Worm (Caenorhabditis elegans) whole organism, L2 larva: ENCODE data around the gene dsl-6.

ENCODE experiments used
- ama-1 ChIP-seq: fragments of 150-350 bp; optimal IDR thresholded peaks from 2 replicates; lab custom pipeline; 2018; ENCODE audit warnings: inconsistent platforms
- ceh-82 ChIP-seq: fragments of 150-350 bp; optimal IDR thresholded peaks from 2 replicates; lab custom pipeline; 2014; ENCODE audit warnings: missing biosample characterization, missing genetic modification characterization
- sma-3 ChIP-seq: sonication (generic microtip); optimal IDR thresholded peaks from 2 replicates; lab custom pipeline; 2016; ENCODE audit warnings: missing genetic modification reagents, missing genetic modification characterization, missing compliant biosample characterization
- ztf-11 ChIP-seq: sonication (generic microtip); optimal IDR thresholded peaks from 2 replicates; lab custom pipeline; 2017; ENCODE audit warnings: missing biosample characterization, missing genetic modification characterization
- ztf-4 ChIP-seq: fragments of 150-350 bp; optimal IDR thresholded peaks from 2 replicates; lab custom pipeline; 2014; ENCODE audit warnings: missing biosample characterization, missing genetic modification characterization

ce11 chrIV:11352768-11353167 is 45.3 kb downstream of the dsl-6 start:
- TF ChIP-seq ztf-11 (tag; lab: Kevin White, UChicago) (no peak), ztf-4 (tag; lab: Kevin White, UChicago) (no peak), ceh-82 (tag; lab: Kevin White, UChicago) (no peak), ama-1 (lab: Kevin White, UChicago) (no peak), sma-3 (no peak)
